Worm (Caenorhabditis elegans) whole organism, L1 larva: ENCODE measurements around the gene R11G1.1.

ENCODE experiments used
- ceh-90 ChIP-seq: sonication (generic microtip); optimal IDR thresholded peaks from 2 replicates; lab custom pipeline; 2016; ENCODE audit warnings: missing genetic modification characterization, missing compliant biosample characterization
- nhr-76 ChIP-seq: sonication (generic microtip); optimal IDR thresholded peaks from 2 replicates; lab custom pipeline; 2017; ENCODE audit warnings: missing biosample characterization, missing genetic modification characterization

- no peak for TF ChIP-seq ceh-90 (tag; lab: Kevin White, UChicago)
- no peak for TF ChIP-seq nhr-76 (tag; lab: Kevin White, UChicago)
Observed at ce11 chrX:3686420-3686819, 27.1 kb downstream of the R11G1.1 start.
